Worm (Caenorhabditis elegans) whole organism, young adult: Measurements from ENCODE around the gene Y60C6A.2.

ENCODE experiments used
- B0035.1 ChIP-seq: sonication (generic microtip); optimal IDR thresholded peaks from 2 replicates; lab custom pipeline; 2016; ENCODE audit warnings: missing genetic modification characterization, mild to moderate bottlenecking, missing compliant biosample characterization, missing genotype, missing genetic modification reagents
- B0261.1 ChIP-seq: sonication (generic microtip); optimal IDR thresholded peaks from 2 replicates; lab custom pipeline; 2016; ENCODE audit warnings: mild to moderate bottlenecking, missing genetic modification characterization, moderate library complexity, missing compliant biosample characterization
- F33H1.4 ChIP-seq: fragments of 200-800 bp; sonication (Bioruptor generic); IDR thresholded peaks from 2 replicates; pipeline ENCODE4 v1.3.6; 2022; ENCODE audit warnings: missing genetic modification reagents, missing genetic modification characterization, missing compliant biosample characterization
- F39B2.1 ChIP-seq: fragments of 200-800 bp; sonication (Bioruptor generic); IDR thresholded peaks from 2 replicates; pipeline ENCODE4 v1.3.6; 2022; ENCODE audit warnings: missing genetic modification reagents, missing genetic modification characterization, missing compliant biosample characterization
- F52B5.7 ChIP-seq: sonication (generic microtip); optimal IDR thresholded peaks from 2 replicates; lab custom pipeline; 2016; ENCODE audit warnings: mild to moderate bottlenecking, missing genetic modification characterization, missing compliant biosample characterization
- F55B11.4 ChIP-seq: sonication (generic microtip); optimal IDR thresholded peaks from 2 replicates; lab custom pipeline; 2016; ENCODE audit warnings: missing compliant biosample characterization, missing genetic modification characterization, borderline replicate concordance; ENCODE audit not compliant: insufficient read depth
- F57C9.4 ChIP-seq: sonication (generic microtip); optimal IDR thresholded peaks from 2 replicates; lab custom pipeline; 2017; ENCODE audit warnings: mild to moderate bottlenecking, missing genetic modification characterization, missing compliant biosample characterization
- T26A5.8 ChIP-seq: sonication (generic microtip); optimal IDR thresholded peaks from 2 replicates; lab custom pipeline; 2016; ENCODE audit warnings: missing genetic modification characterization, missing compliant biosample characterization
- Y53G8AR.9 ChIP-seq: fragments of 200-800 bp; sonication (Bioruptor generic); conservative IDR thresholded peaks from 2 replicates; pipeline ENCODE4 v1.3.6; 2022; ENCODE audit warnings: missing genetic modification reagents, missing genetic modification characterization, missing compliant biosample characterization
- Y67H2A.10 ChIP-seq: fragments of 200-800 bp; sonication (Bioruptor generic); conservative IDR thresholded peaks from 2 replicates; pipeline ENCODE4 v1.3.6; 2022; ENCODE audit warnings: missing genetic modification reagents, missing genetic modification characterization, missing compliant biosample characterization
- Y95B8A.8 ChIP-seq: fragments of 200-800 bp; sonication (Bioruptor generic); IDR thresholded peaks from 2 replicates; pipeline ENCODE4 v1.3.6; 2022; ENCODE audit warnings: missing genetic modification reagents, missing genetic modification characterization, missing compliant biosample characterization
- ZK185.1 ChIP-seq: sonication (generic microtip); optimal IDR thresholded peaks from 2 replicates; lab custom pipeline; 2016; ENCODE audit warnings: mild to moderate bottlenecking, missing genetic modification characterization, missing compliant biosample characterization; ENCODE audit not compliant: poor library complexity, severe bottlenecking
- akir-1 ChIP-seq: fragments of 200-800 bp; sonication (Bioruptor generic); optimal IDR thresholded peaks from 2 replicates; lab custom pipeline; 2018; ENCODE audit warnings: mild to moderate bottlenecking, missing genetic modification characterization, moderate library complexity, missing compliant biosample characterization
- ama-1 ChIP-seq, 3 experiments: fragments of 150-350 bp in 1 of 3; sonication (generic microtip) in 2 of 3; optimal IDR thresholded peaks; 2 replicates each; lab custom pipeline; 2014 to 2018; ENCODE audit warnings: missing biosample characterization in 2 of 3, missing genetic modification characterization in 2 of 3, missing genetic modification reagents in 2 of 3
- aptf-3 ChIP-seq: fragments of 200-800 bp; sonication (Bioruptor generic); IDR thresholded peaks from 2 replicates; pipeline ENCODE4 v1.3.6; 2022; ENCODE audit warnings: missing genetic modification characterization, missing compliant biosample characterization
- atf-7 ChIP-seq: sonication (generic microtip); optimal IDR thresholded peaks from 2 replicates; lab custom pipeline; 2017; ENCODE audit warnings: mild to moderate bottlenecking, missing genetic modification characterization, missing compliant biosample characterization
- attf-5 ChIP-seq: fragments of 200-800 bp; sonication (Bioruptor generic); optimal IDR thresholded peaks from 2 replicates; lab custom pipeline; 2018; ENCODE audit warnings: mild to moderate bottlenecking, missing genetic modification characterization, missing compliant biosample characterization
- bed-1 ChIP-seq: fragments of 200-800 bp; sonication (Bioruptor generic); IDR thresholded peaks from 2 replicates; pipeline ENCODE4 v1.3.6; 2022; ENCODE audit warnings: missing genetic modification reagents, missing genetic modification characterization, missing compliant biosample characterization
- bed-2 ChIP-seq: fragments of 200-800 bp; sonication (Bioruptor generic); IDR thresholded peaks from 2 replicates; pipeline ENCODE4 v1.3.6; 2022; ENCODE audit warnings: missing genetic modification reagents, missing genetic modification characterization, missing compliant biosample characterization
- ccch-3 ChIP-seq: fragments of 200-800 bp; sonication (Bioruptor generic); optimal IDR thresholded peaks from 2 replicates; lab custom pipeline; 2018; ENCODE audit warnings: mild to moderate bottlenecking, missing genetic modification characterization, missing compliant biosample characterization
- cebp-1 ChIP-seq, 2 experiments: fragments of 200-800 bp in 1 of 2; sonication (Bioruptor generic) in 1 of 2; sonication (generic microtip) in 1 of 2; IDR thresholded peaks in 1 of 2; optimal IDR thresholded peaks in 1 of 2; 2 replicates each; pipeline versions ENCODE4 v1.3.6 to Lab custom; 2017 to 2022; ENCODE audit warnings: missing compliant biosample characterization in 2 of 2, missing genetic modification characterization in 2 of 2, mild to moderate bottlenecking in 1 of 2, missing genetic modification reagents in 1 of 2, moderate library complexity in 1 of 2
- ceh-79 ChIP-seq: sonication (generic microtip); optimal IDR thresholded peaks from 2 replicates; lab custom pipeline; 2017; ENCODE audit warnings: mild to moderate bottlenecking, missing genetic modification characterization, missing compliant biosample characterization
- die-1 ChIP-seq: sonication (generic microtip); optimal IDR thresholded peaks from 2 replicates; lab custom pipeline; 2016; ENCODE audit warnings: missing genotype, mild to moderate bottlenecking, missing genetic modification characterization, missing compliant biosample characterization
- dox-1 ChIP-seq: fragments of 200-800 bp; sonication (Bioruptor generic); IDR thresholded peaks from 2 replicates; pipeline ENCODE4 v1.3.6; 2022; ENCODE audit warnings: missing genetic modification reagents, missing genetic modification characterization, missing compliant biosample characterization
- egl-44 ChIP-seq: fragments of 200-800 bp; sonication (Bioruptor generic); IDR thresholded peaks from 2 replicates; pipeline ENCODE4 v1.3.6; 2022; ENCODE audit warnings: missing genetic modification reagents, missing genetic modification characterization, missing compliant biosample characterization
- ekl-4 ChIP-seq: fragments of 200-800 bp; sonication (Bioruptor generic); IDR thresholded peaks from 2 replicates; pipeline ENCODE4 v1.3.6; 2022; ENCODE audit warnings: missing genetic modification reagents, missing genetic modification characterization, missing compliant biosample characterization
- fkh-3 ChIP-seq: sonication (generic microtip); optimal IDR thresholded peaks from 2 replicates; lab custom pipeline; 2016; ENCODE audit warnings: mild to moderate bottlenecking, missing genetic modification characterization, missing compliant biosample characterization
- hlh-12 ChIP-seq: sonication (generic microtip); optimal IDR thresholded peaks from 2 replicates; lab custom pipeline; 2016; ENCODE audit warnings: missing genetic modification characterization, missing compliant biosample characterization
- lin-35 ChIP-seq, 3 experiments: fragments of 150-350 bp in 2 of 3; sonication (generic microtip) in 1 of 3; optimal IDR thresholded peaks; 2 replicates each; lab custom pipeline; 2014 to 2018; ENCODE audit warnings: missing biosample characterization in 3 of 3, missing genetic modification characterization in 3 of 3, missing genetic modification reagents in 3 of 3
- lsl-1 ChIP-seq: fragments of 200-800 bp; sonication (Bioruptor generic); optimal IDR thresholded peaks from 2 replicates; lab custom pipeline; 2018; ENCODE audit warnings: mild to moderate bottlenecking, missing genetic modification characterization, moderate library complexity, missing compliant biosample characterization
- madf-3 ChIP-seq: fragments of 200-800 bp; sonication (Bioruptor generic); IDR thresholded peaks from 2 replicates; pipeline ENCODE4 v1.3.6; 2022; ENCODE audit warnings: missing genetic modification reagents, missing genetic modification characterization, missing compliant biosample characterization
- madf-6 ChIP-seq: fragments of 200-800 bp; sonication (Bioruptor generic); IDR thresholded peaks from 2 replicates; pipeline ENCODE4 v1.3.6; 2022; ENCODE audit warnings: missing genetic modification reagents, missing genetic modification characterization, missing compliant biosample characterization
- nhr-179 ChIP-seq: sonication (generic microtip); optimal IDR thresholded peaks from 2 replicates; lab custom pipeline; 2016; ENCODE audit warnings: mild to moderate bottlenecking, missing genetic modification characterization, missing compliant biosample characterization
- nhr-90 ChIP-seq: sonication (generic microtip); optimal IDR thresholded peaks from 2 replicates; lab custom pipeline; 2016; ENCODE audit warnings: missing genotype, mild to moderate bottlenecking, missing genetic modification characterization, missing compliant biosample characterization
- pbrm-1 ChIP-seq: fragments of 200-800 bp; sonication (Bioruptor generic); IDR thresholded peaks from 2 replicates; pipeline ENCODE4 v1.3.6; 2022; ENCODE audit warnings: missing genetic modification reagents, missing genetic modification characterization, missing compliant biosample characterization
- sea-2 ChIP-seq: fragments of 200-800 bp; sonication (Bioruptor generic); IDR thresholded peaks from 2 replicates; pipeline ENCODE4 v1.3.6; 2022; ENCODE audit warnings: missing genetic modification characterization, missing compliant biosample characterization
- snpc-3.4 ChIP-seq: sonication (generic microtip); optimal IDR thresholded peaks from 2 replicates; lab custom pipeline; 2017; ENCODE audit warnings: missing genetic modification characterization, mild to moderate bottlenecking, missing compliant biosample characterization, antibody characterized with exemption, moderate library complexity, missing genotype, missing genetic modification reagents
- snpc-4 ChIP-seq, 5 experiments: fragments of 150-350 bp in 1 of 5; sonication (generic microtip) in 4 of 5; optimal IDR thresholded peaks; 2 replicates each; lab custom pipeline; 2014 to 2018; ENCODE audit warnings: missing genetic modification characterization in 5 of 5, missing biosample characterization in 3 of 5, antibody characterized with exemption in 2 of 5, mild to moderate bottlenecking in 2 of 5, missing compliant biosample characterization in 2 of 5, missing genotype in 2 of 5, moderate library complexity in 2 of 5, missing genetic modification reagents in 1 of 5
- tbp1 ChIP-seq: fragments of 200-800 bp; sonication (Bioruptor generic); optimal IDR thresholded peaks from 2 replicates; lab custom pipeline; 2018; ENCODE audit warnings: mild to moderate bottlenecking, missing genetic modification characterization, missing compliant biosample characterization
- unc-130 ChIP-seq: sonication (generic microtip); optimal IDR thresholded peaks from 2 replicates; lab custom pipeline; 2016; ENCODE audit warnings: missing genetic modification reagents, missing genetic modification characterization, missing compliant biosample characterization
- xnd-1 ChIP-seq: sonication (generic microtip); optimal IDR thresholded peaks from 2 replicates; lab custom pipeline; 2016; ENCODE audit warnings: missing genotype, missing genetic modification reagents, missing genetic modification characterization, missing compliant biosample characterization
- ztf-28 ChIP-seq: fragments of 200-800 bp; sonication (Bioruptor generic); IDR thresholded peaks from 2 replicates; pipeline ENCODE4 v1.3.6; 2022; ENCODE audit warnings: missing genetic modification reagents, missing genetic modification characterization, missing compliant biosample characterization

The Y60C6A.2 gene

DNA sequence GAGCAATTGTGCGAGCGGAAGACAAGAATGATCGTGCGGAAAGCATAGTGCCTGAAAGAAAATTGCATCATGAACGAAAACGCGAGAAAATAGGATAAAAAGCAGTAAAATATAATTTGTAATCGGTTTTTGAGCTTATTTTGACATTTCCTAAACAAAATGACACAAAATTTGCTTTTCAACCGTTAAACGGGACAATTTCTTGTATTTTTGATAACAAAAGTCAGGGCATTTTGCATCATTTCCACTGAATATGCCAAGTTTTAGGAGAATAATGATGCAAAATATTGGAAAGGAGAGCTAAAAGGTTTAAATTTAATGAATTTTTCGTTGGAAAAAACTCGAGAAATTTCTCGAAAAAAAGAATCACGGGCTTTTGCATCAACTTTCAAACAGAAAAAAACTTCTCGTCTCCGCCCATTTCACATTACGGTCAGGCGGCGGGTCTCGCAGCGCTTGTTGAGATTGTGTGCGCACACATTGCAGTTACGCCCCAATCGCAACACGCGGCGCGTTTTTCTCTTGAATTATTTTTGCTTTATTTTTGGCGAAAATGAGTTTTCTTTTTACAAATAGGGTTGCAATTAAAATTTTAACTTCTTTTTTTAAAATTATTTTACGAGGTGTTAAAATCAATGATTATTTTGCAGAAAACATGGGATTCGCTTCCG is 41.6 kb upstream of the Y60C6A.2 start, which contains the start of the genes hsp-6 and C37H5.5 (continued):
- peak; percentile 59 for TF ChIP-seq snpc-3.4 (tag; lab: Kevin White, UChicago)
- no peak for TF ChIP-seq F55B11.4 (tag; lab: Kevin White, UChicago)
- TF ChIP-seq attf-5 (GFP tag; lab: Kevin White, UChicago): peak; percentile 75
- 0 out of 2 replicates have a peak, but pooled peaks have one; percentile 42 for TF ChIP-seq ekl-4 (GFP tag; lab: Robert Waterston, UW)
- no peak for TF ChIP-seq unc-130

DNA sequence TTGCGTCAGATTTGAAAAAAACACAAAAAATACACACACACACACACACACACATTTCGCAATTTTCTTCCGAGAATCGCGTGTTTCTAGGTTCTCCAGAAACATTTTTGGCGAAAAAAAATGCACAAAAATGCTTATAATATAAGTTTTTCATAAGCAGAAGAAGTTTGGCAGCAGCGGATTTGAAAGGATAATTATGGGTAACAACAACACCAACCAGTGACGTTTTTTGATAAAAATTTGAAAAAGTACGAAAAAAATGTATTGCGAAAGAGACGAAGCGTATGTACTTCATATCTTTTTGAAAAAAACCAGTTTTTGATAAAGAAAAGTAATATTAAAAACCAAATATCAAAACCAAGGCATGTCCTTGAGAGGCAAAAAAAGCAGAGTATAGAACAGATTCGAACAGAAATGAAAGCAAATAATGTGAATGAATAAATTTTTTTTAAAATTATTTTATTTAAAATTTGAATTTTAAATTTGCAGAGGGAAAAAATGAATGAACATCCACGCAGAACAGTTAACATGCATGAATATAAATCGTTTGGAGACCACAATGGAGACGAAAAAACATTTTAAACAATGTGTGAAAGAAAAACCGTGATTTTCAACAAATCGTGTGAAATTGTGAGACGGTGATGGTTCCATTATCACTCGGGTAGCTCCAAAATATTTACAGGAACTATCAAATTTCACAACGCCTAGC is 38.6 kb upstream of the Y60C6A.2 start:
- peak; percentile 85 for TF ChIP-seq ceh-79 (tag; lab: Kevin White, UChicago)
- TF ChIP-seq egl-44 (GFP tag; lab: Robert Waterston, UW): no peak
- TF ChIP-seq Y53G8AR.9 (GFP tag; lab: Robert Waterston, UW): 0 out of 2 replicates have a peak, but pooled peaks have one; percentile 31
- peak; percentile 68 for TF ChIP-seq ZK185.1 (tag; lab: Kevin White, UChicago)
- peak; percentile 32 for TF ChIP-seq T26A5.8
- TF ChIP-seq F39B2.1 (GFP tag; lab: Robert Waterston, UW): no peak
- TF ChIP-seq B0261.1 (tag; lab: Kevin White, UChicago): peak; percentile 32
- TF ChIP-seq ccch-3 (GFP tag; lab: Kevin White, UChicago): peak; percentile 33
- TF ChIP-seq bed-1 (GFP tag; lab: Robert Waterston, UW): no peak
- TF ChIP-seq madf-3: 0 out of 2 replicates have a peak, but pooled peaks have one; percentile 1
- no peak for TF ChIP-seq hlh-12 (tag; lab: Kevin White, UChicago)
- peak; percentile 80 for TF ChIP-seq ama-1 (optimal IDR thresholded peaks at IDR 0.05; lab: Kevin White, UChicago)
- peak; percentile 18 to 62 for TF ChIP-seq ama-1 (GFP tag; optimal IDR thresholded peaks at IDR 0.05; lab: Kevin White, UChicago)
- TF ChIP-seq nhr-90: no peak
- TF ChIP-seq madf-6: peak; percentile 44
- TF ChIP-seq unc-130: peak; percentile 13
- no peak for TF ChIP-seq B0035.1 (tag; lab: Kevin White, UChicago)
- no peak for TF ChIP-seq ztf-28 (GFP tag; lab: Robert Waterston, UW)
- TF ChIP-seq aptf-3 (GFP tag; lab: Robert Waterston, UW): peak; percentile 46; the same call in 1 of the 2 replicates
- TF ChIP-seq atf-7 (tag; lab: Kevin White, UChicago): peak; percentile 87
- no peak for TF ChIP-seq dox-1 (GFP tag; lab: Robert Waterston, UW)
- peak; percentile 48 for TF ChIP-seq fkh-3 (tag; lab: Kevin White, UChicago)
- TF ChIP-seq tbp1 (GFP tag; lab: Kevin White, UChicago): peak; percentile 3
- TF ChIP-seq bed-2 (GFP tag; lab: Robert Waterston, UW): no peak
- peak; percentile 74 for TF ChIP-seq F52B5.7 (tag; lab: Kevin White, UChicago)
- peak; percentile 48 for TF ChIP-seq pbrm-1 (GFP tag; lab: Robert Waterston, UW)
- TF ChIP-seq sea-2: no peak
- peak; percentile 80 for TF ChIP-seq cebp-1 (GFP tag; IDR thresholded peaks at IDR 0.05; lab: Robert Waterston, UW)
- TF ChIP-seq cebp-1 (tag; optimal IDR thresholded peaks at IDR 0.05; lab: Kevin White, UChicago): peak; percentile 96
- TF ChIP-seq lsl-1 (GFP tag; lab: Kevin White, UChicago): peak; percentile 1
- no peak for TF ChIP-seq snpc-4 (GFP tag; optimal IDR thresholded peaks at IDR 0.05; lab: Kevin White, UChicago)
- TF ChIP-seq snpc-4 (tag; optimal IDR thresholded peaks at IDR 0.05; lab: Kevin White, UChicago): peak in 2 of 4 experiments; percentile 30 to 37
- TF ChIP-seq F33H1.4 (GFP tag; lab: Robert Waterston, UW): no peak
- no peak for TF ChIP-seq akir-1
- peak; percentile 34 for TF ChIP-seq xnd-1 (tag; lab: Kevin White, UChicago)
- TF ChIP-seq Y67H2A.10: no peak
- peak; percentile 43 for TF ChIP-seq die-1
- 0 out of 2 replicates have a peak, but pooled peaks have one; percentile 48 for TF ChIP-seq Y95B8A.8 (GFP tag; lab: Robert Waterston, UW)
- peak; percentile 83 for TF ChIP-seq F57C9.4 (tag; lab: Kevin White, UChicago)
- no peak for TF ChIP-seq nhr-179 (tag; lab: Kevin White, UChicago)
- TF ChIP-seq lin-35 (GFP tag; optimal IDR thresholded peaks at IDR 0.05; lab: Kevin White, UChicago): peak in 1 of 3 experiments; percentile 3
